Fruit fly (Drosophila melanogaster) whole organism, embryonic: ENCODE results near the gene Pgant7.

ENCODE experiments used
- Asciz ChIP-seq: fragments of 200-800 bp; sonication (Bioruptor generic); optimal IDR thresholded peaks from 2 replicates; lab custom pipeline; 2017; ENCODE audit warnings: missing biosample characterization, mild to moderate bottlenecking, missing genetic modification characterization, missing genetic modification reagents
- B-H2 ChIP-seq: fragments of 200-800 bp; sonication (Bioruptor generic); optimal IDR thresholded peaks from 2 replicates; lab custom pipeline; 2018; ENCODE audit warnings: missing biosample characterization, mild to moderate bottlenecking, missing genetic modification characterization
- BtbVII ChIP-seq: fragments of 200-800 bp; sonication (Bioruptor generic); optimal IDR thresholded peaks from 3 replicates; lab custom pipeline; 2017; ENCODE audit warnings: missing biosample characterization, mild to moderate bottlenecking, missing genetic modification characterization
- CG10431 ChIP-seq: fragments of 200-800 bp; sonication (Bioruptor generic); optimal IDR thresholded peaks from 3 replicates; lab custom pipeline; 2018; ENCODE audit warnings: missing biosample characterization, mild to moderate bottlenecking, missing genetic modification characterization
- CG11085 ChIP-seq: fragments of 200-800 bp; sonication (Bioruptor generic); IDR thresholded peaks from 2 replicates; pipeline ENCODE4 v1.3.6; 2022; ENCODE audit warnings: missing biosample characterization, missing genetic modification characterization
- CG11247 ChIP-seq: fragments of 200-800 bp; sonication (Bioruptor generic); IDR thresholded peaks from 2 replicates; pipeline ENCODE4 v1.3.6; 2022; ENCODE audit warnings: missing biosample characterization, missing genetic modification characterization
- CG11504 ChIP-seq: fragments of 200-800 bp; sonication (Bioruptor generic); optimal IDR thresholded peaks from 3 replicates; lab custom pipeline; 2019; ENCODE audit warnings: missing biosample characterization, mild to moderate bottlenecking, missing genetic modification characterization, moderate library complexity
- CG13287 ChIP-seq: fragments of 200-800 bp; sonication (Bioruptor generic); IDR thresholded peaks from 2 replicates; pipeline ENCODE4 v1.3.6; 2022; ENCODE audit warnings: missing biosample characterization, missing genetic modification characterization; ENCODE audit not compliant: partially characterized antibody
- CG14710 ChIP-seq: fragments of 200-800 bp; sonication (Bioruptor generic); optimal IDR thresholded peaks from 3 replicates; lab custom pipeline; 2019; ENCODE audit warnings: missing biosample characterization, mild to moderate bottlenecking, missing genetic modification characterization, moderate library complexity
- CG15011 ChIP-seq: fragments of 200-800 bp; sonication (Bioruptor generic); optimal IDR thresholded peaks from 3 replicates; lab custom pipeline; 2018; ENCODE audit warnings: missing biosample characterization, mild to moderate bottlenecking, missing genetic modification characterization
- CG15514 ChIP-seq: fragments of 200-800 bp; sonication (Bioruptor generic); optimal IDR thresholded peaks from 3 replicates; lab custom pipeline; 2017; ENCODE audit warnings: missing biosample characterization, missing genetic modification characterization, mild to moderate bottlenecking, moderate library complexity, missing genetic modification reagents
- CG2202 ChIP-seq: fragments of 200-800 bp; sonication (Bioruptor generic); optimal IDR thresholded peaks from 2 replicates; lab custom pipeline; 2018; ENCODE audit warnings: missing biosample characterization, mild to moderate bottlenecking, missing genetic modification characterization
- CG2875 ChIP-seq: fragments of 200-800 bp; sonication (Bioruptor generic); optimal IDR thresholded peaks from 2 replicates; lab custom pipeline; 2017; ENCODE audit warnings: missing biosample characterization, mild to moderate bottlenecking, missing genetic modification characterization, missing genetic modification reagents
- CG31365 ChIP-seq: fragments of 200-800 bp; sonication (Bioruptor generic); optimal IDR thresholded peaks from 2 replicates; lab custom pipeline; 2018; ENCODE audit warnings: missing biosample characterization, mild to moderate bottlenecking, missing genetic modification characterization
- CG5180 ChIP-seq: fragments of 200-800 bp; sonication (Bioruptor generic); optimal IDR thresholded peaks from 3 replicates; lab custom pipeline; 2017; ENCODE audit warnings: missing biosample characterization, missing genetic modification characterization, mild to moderate bottlenecking, moderate library complexity, missing genetic modification reagents
- CG6272 ChIP-seq: fragments of 200-800 bp; sonication (Bioruptor generic); IDR thresholded peaks from 2 replicates; pipeline ENCODE4 v1.3.6; 2022; ENCODE audit warnings: missing biosample characterization, missing genetic modification characterization
- CG6683 ChIP-seq: fragments of 200-800 bp; sonication (Bioruptor generic); optimal IDR thresholded peaks from 2 replicates; lab custom pipeline; 2017; ENCODE audit warnings: missing biosample characterization, mild to moderate bottlenecking, missing genetic modification characterization, missing genetic modification reagents
- CG6791 ChIP-seq: fragments of 200-800 bp; sonication (Bioruptor generic); IDR thresholded peaks from 3 replicates; pipeline ENCODE4 v1.3.6; 2022; ENCODE audit warnings: missing biosample characterization, missing genetic modification characterization; ENCODE audit not compliant: partially characterized antibody
- CG7556 ChIP-seq: fragments of 200-800 bp; sonication (Bioruptor generic); optimal IDR thresholded peaks from 2 replicates; lab custom pipeline; 2017; ENCODE audit warnings: missing biosample characterization, mild to moderate bottlenecking, missing genetic modification characterization
- CTCF ChIP-seq: fragments of 200-800 bp; sonication (Bioruptor generic); optimal IDR thresholded peaks from 2 replicates; lab custom pipeline; 2017; ENCODE audit warnings: missing biosample characterization, mild to moderate bottlenecking, missing genetic modification characterization, moderate library complexity
- HHEX ChIP-seq: fragments of 200-800 bp; sonication (Bioruptor generic); optimal IDR thresholded peaks from 3 replicates; lab custom pipeline; 2017; ENCODE audit warnings: missing biosample characterization, mild to moderate bottlenecking, missing genetic modification characterization, missing genetic modification reagents
- Mad ChIP-seq: fragments of 200-800 bp; sonication (Bioruptor generic); optimal IDR thresholded peaks from 2 replicates; lab custom pipeline; 2016; ENCODE audit warnings: missing biosample characterization, missing genetic modification characterization
- NK7.1 ChIP-seq: fragments of 200-800 bp; sonication (Bioruptor generic); optimal IDR thresholded peaks from 3 replicates; lab custom pipeline; 2016; ENCODE audit warnings: missing biosample characterization, missing genetic modification characterization
- Opbp ChIP-seq: fragments of 200-800 bp; sonication (Bioruptor generic); IDR thresholded peaks from 3 replicates; pipeline ENCODE4 v1.3.6; 2022; ENCODE audit warnings: missing biosample characterization, missing genetic modification characterization; ENCODE audit not compliant: partially characterized antibody
- Poxn ChIP-seq: fragments of 200-800 bp; sonication (Bioruptor generic); IDR thresholded peaks from 2 replicates; pipeline ENCODE4 v1.3.6; 2022; ENCODE audit warnings: missing biosample characterization, missing genetic modification characterization
- Xrp1 ChIP-seq: fragments of 200-800 bp; sonication (Bioruptor generic); IDR thresholded peaks from 2 replicates; pipeline ENCODE4 v1.3.6; 2022; ENCODE audit warnings: missing biosample characterization, missing genetic modification characterization
- YL-1 ChIP-seq: fragments of 200-800 bp; sonication (Bioruptor generic); optimal IDR thresholded peaks from 3 replicates; lab custom pipeline; 2017; ENCODE audit warnings: missing biosample characterization, mild to moderate bottlenecking, missing genetic modification characterization
- ato ChIP-seq: fragments of 200-800 bp; sonication (Bioruptor generic); IDR thresholded peaks from 2 replicates; pipeline ENCODE4 v1.3.6; 2022; ENCODE audit warnings: missing biosample characterization, missing genetic modification characterization; ENCODE audit not compliant: partially characterized antibody
- az2 ChIP-seq: fragments of 200-800 bp; sonication (Bioruptor generic); optimal IDR thresholded peaks from 3 replicates; lab custom pipeline; 2016; ENCODE audit warnings: missing biosample characterization, missing genetic modification characterization
- btn ChIP-seq: fragments of 200-800 bp; sonication (Bioruptor generic); optimal IDR thresholded peaks from 2 replicates; lab custom pipeline; 2016; ENCODE audit warnings: missing biosample characterization, missing genetic modification characterization
- chif ChIP-seq, 2 experiments: fragments of 200-800 bp; sonication (Bioruptor generic); optimal IDR thresholded peaks; 3 replicates each; lab custom pipeline; 2016; ENCODE audit warnings: missing biosample characterization in 2 of 2, missing genetic modification characterization in 2 of 2
- chn ChIP-seq: fragments of 200-800 bp; sonication (Bioruptor generic); optimal IDR thresholded peaks from 2 replicates; lab custom pipeline; 2016; ENCODE audit warnings: missing biosample characterization, missing genetic modification characterization
- cwo ChIP-seq: fragments of 200-800 bp; sonication (Bioruptor generic); optimal IDR thresholded peaks from 3 replicates; lab custom pipeline; 2017; ENCODE audit warnings: missing biosample characterization, missing genetic modification characterization, mild to moderate bottlenecking, moderate library complexity, missing genetic modification reagents
- dati ChIP-seq: fragments of 200-800 bp; sonication (Bioruptor generic); IDR thresholded peaks from 2 replicates; pipeline ENCODE4 v1.3.6; 2022; ENCODE audit warnings: missing biosample characterization, missing genetic modification characterization
- dmrt99B ChIP-seq: fragments of 200-800 bp; sonication (Bioruptor generic); optimal IDR thresholded peaks from 2 replicates; lab custom pipeline; 2018; ENCODE audit warnings: missing biosample characterization, mild to moderate bottlenecking, missing genetic modification characterization, moderate library complexity
- grn ChIP-seq: fragments of 200-800 bp; sonication (Bioruptor generic); optimal IDR thresholded peaks from 3 replicates; lab custom pipeline; 2017; ENCODE audit warnings: missing biosample characterization, missing genetic modification characterization
- gt ChIP-seq: fragments of 200-800 bp; sonication (Bioruptor generic); IDR thresholded peaks from 2 replicates; pipeline ENCODE4 v1.3.6; 2022; ENCODE audit warnings: missing biosample characterization, missing genetic modification characterization
- ind ChIP-seq: fragments of 200-800 bp; sonication (Bioruptor generic); optimal IDR thresholded peaks from 3 replicates; lab custom pipeline; 2016; ENCODE audit warnings: missing biosample characterization, missing genetic modification characterization
- lab ChIP-seq: fragments of 200-800 bp; sonication (Bioruptor generic); optimal IDR thresholded peaks from 3 replicates; lab custom pipeline; 2017; ENCODE audit warnings: missing biosample characterization, missing genetic modification characterization, mild to moderate bottlenecking, moderate library complexity, missing genetic modification reagents
- nau ChIP-seq: fragments of 200-800 bp; sonication (Bioruptor generic); optimal IDR thresholded peaks from 3 replicates; lab custom pipeline; 2017; ENCODE audit warnings: missing biosample characterization, mild to moderate bottlenecking, missing genetic modification characterization, missing genetic modification reagents
- otp ChIP-seq: fragments of 200-800 bp; sonication (Bioruptor generic); IDR thresholded peaks from 3 replicates; pipeline ENCODE4, ENCODE4 v1.3.6; 2022; ENCODE audit warnings: missing biosample characterization, missing genetic modification characterization
- pita ChIP-seq: fragments of 200-800 bp; sonication (Bioruptor generic); optimal IDR thresholded peaks from 2 replicates; lab custom pipeline; 2017; ENCODE audit warnings: missing biosample characterization, mild to moderate bottlenecking, missing genetic modification characterization
- prd ChIP-seq, 3 experiments: fragments of >200 bp in 2 of 3; fragments of 200-800 bp in 1 of 3; sonication (Bioruptor generic) in 1 of 3; optimal IDR thresholded peaks in 2 of 3; IDR thresholded peaks in 1 of 3; 2 replicates in 2 of 3; 3 replicates in 1 of 3; pipeline versions ENCODE4 v1.3.6 to Lab custom; 2017 to 2022; ENCODE audit warnings: missing biosample characterization in 1 of 3, missing genetic modification characterization in 1 of 3
- salm ChIP-seq: fragments of 200-800 bp; sonication (Bioruptor generic); optimal IDR thresholded peaks from 2 replicates; lab custom pipeline; 2018; ENCODE audit warnings: missing biosample characterization, mild to moderate bottlenecking, missing genetic modification characterization
- schlank ChIP-seq: fragments of 200-800 bp; sonication (Bioruptor generic); optimal IDR thresholded peaks from 2 replicates; lab custom pipeline; 2018; ENCODE audit warnings: missing biosample characterization, mild to moderate bottlenecking, missing genetic modification characterization
- sisA ChIP-seq: fragments of 200-800 bp; sonication (Bioruptor generic); IDR thresholded peaks from 2 replicates; pipeline ENCODE4 v1.3.6; 2022; ENCODE audit warnings: missing biosample characterization, missing genetic modification characterization
- tgo ChIP-seq: fragments of 200-800 bp; sonication (Bioruptor generic); IDR thresholded peaks from 3 replicates; pipeline ENCODE4 v1.3.6; 2022; ENCODE audit warnings: missing biosample characterization, missing genetic modification characterization
- trem ChIP-seq: fragments of 200-800 bp; optimal IDR thresholded peaks from 3 replicates; lab custom pipeline; 2019; ENCODE audit warnings: missing biosample characterization, mild to moderate bottlenecking, missing genetic modification characterization, moderate library complexity
- tup ChIP-seq: fragments of 200-800 bp; sonication (Bioruptor generic); optimal IDR thresholded peaks from 2 replicates; lab custom pipeline; 2016; ENCODE audit warnings: missing biosample characterization, mild to moderate bottlenecking, missing genetic modification characterization, moderate library complexity
- twi ChIP-seq: fragments of 200-800 bp; optimal IDR thresholded peaks from 2 replicates; lab custom pipeline; 2019; ENCODE audit warnings: missing biosample characterization, mild to moderate bottlenecking, missing genetic modification characterization, moderate library complexity

Gene Pgant7

DNA sequence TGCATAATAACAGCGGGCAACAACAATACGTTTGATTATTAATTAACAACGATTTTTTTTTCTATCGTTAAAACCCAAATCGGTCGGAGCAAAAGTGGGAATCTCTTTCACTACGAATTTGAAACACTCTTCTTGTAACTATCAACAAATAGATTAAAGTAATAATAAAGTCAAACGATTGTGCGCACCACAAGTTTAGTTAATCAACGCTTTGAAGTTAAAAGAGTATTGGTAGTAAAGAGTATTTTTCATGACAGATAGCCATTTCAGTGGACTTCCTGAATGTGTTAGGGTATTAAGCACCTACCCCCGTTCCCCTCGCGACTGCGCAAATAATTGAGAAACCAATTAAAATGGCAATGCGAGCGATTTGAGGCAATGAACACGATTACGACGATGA is 47.0 kb upstream of the Pgant7 start (continued):
- peak; percentile 59 for TF ChIP-seq Mad (GFP tag; lab: Kevin White, UChicago)
- 0 out of 2 replicates have a peak, but pooled peaks have one; percentile 28 for TF ChIP-seq gt (GFP tag; lab: Robert Waterston, UW)
- no peak for TF ChIP-seq YL-1 (GFP tag; lab: Kevin White, UChicago)
- TF ChIP-seq CG11504 (tag; lab: Kevin White, UChicago) = peak; percentile 88
- peak; percentile 62 for TF ChIP-seq CG5180 (GFP tag; lab: Kevin White, UChicago)
- TF ChIP-seq tgo = peak; percentile 91
- peak; percentile 52 to 67 for TF ChIP-seq chif (GFP tag; optimal IDR thresholded peaks at IDR 0.05; lab: Kevin White, UChicago)
- TF ChIP-seq CG6791 = no peak
- TF ChIP-seq nau (GFP tag; lab: Kevin White, UChicago) = peak; percentile 24
- peak; percentile 85 for TF ChIP-seq dmrt99B (tag; lab: Kevin White, UChicago)
- TF ChIP-seq ato (GFP tag; lab: Robert Waterston, UW) = no peak
- peak; percentile 47 for TF ChIP-seq btn (GFP tag; lab: Kevin White, UChicago)
- TF ChIP-seq pita = no peak
- TF ChIP-seq trem = no peak
- TF ChIP-seq cwo (GFP tag; lab: Kevin White, UChicago) = peak; percentile 71
- TF ChIP-seq Xrp1 (GFP tag; lab: Robert Waterston, UW) = peak; percentile 85
- TF ChIP-seq prd (optimal IDR thresholded peaks at IDR 0.05; lab: Kevin White, UChicago) = no peak
- peak; percentile 86 for TF ChIP-seq prd (GFP tag; IDR thresholded peaks at IDR 0.05; lab: Robert Waterston, UW)
- peak; percentile 42 for TF ChIP-seq tup (GFP tag; lab: Kevin White, UChicago)
- TF ChIP-seq chn (GFP tag; lab: Kevin White, UChicago) = peak; percentile 42
- 0 out of 2 replicates have a peak, but pooled peaks have one; percentile 12 for TF ChIP-seq Poxn (GFP tag; lab: Robert Waterston, UW)
- no peak for TF ChIP-seq CG13287
- TF ChIP-seq CG11247 = peak; percentile 86
- peak; percentile 61 for TF ChIP-seq CG7556 (GFP tag; lab: Kevin White, UChicago)
- peak; percentile 75 for TF ChIP-seq CG11085
- TF ChIP-seq CG15514 (GFP tag; lab: Kevin White, UChicago) = peak; percentile 59
- no peak for TF ChIP-seq CG6683 (GFP tag; lab: Kevin White, UChicago)
- TF ChIP-seq HHEX (GFP tag; lab: Kevin White, UChicago) = peak; percentile 75
- TF ChIP-seq sisA (GFP tag; lab: Robert Waterston, UW) = peak; percentile 85
- TF ChIP-seq az2 (GFP tag; lab: Kevin White, UChicago) = peak; percentile 68
- TF ChIP-seq twi = peak; percentile 23
- peak; percentile 76 for TF ChIP-seq ind (GFP tag; lab: Kevin White, UChicago)
- peak; percentile 46 for TF ChIP-seq NK7.1 (GFP tag; lab: Kevin White, UChicago)
- no peak for TF ChIP-seq grn (GFP tag; lab: Kevin White, UChicago)
- TF ChIP-seq schlank (tag; lab: Kevin White, UChicago) = peak; percentile 60
- peak; percentile 34 for TF ChIP-seq Asciz (GFP tag; lab: Kevin White, UChicago)
- TF ChIP-seq CG2202 = no peak
- TF ChIP-seq dati (GFP tag; lab: Robert Waterston, UW) = peak; percentile 70
- peak; percentile 21 for TF ChIP-seq CG2875 (GFP tag; lab: Kevin White, UChicago)
- peak; percentile 52 for TF ChIP-seq B-H2 (GFP tag; lab: Kevin White, UChicago)
- TF ChIP-seq lab (GFP tag; lab: Kevin White, UChicago) = peak; percentile 86
- peak; percentile 58 for TF ChIP-seq BtbVII (GFP tag; lab: Kevin White, UChicago)
- peak; percentile 63 for TF ChIP-seq CG6272 (GFP tag; lab: Robert Waterston, UW)
- peak; percentile 28 for TF ChIP-seq CG31365 (tag; lab: Kevin White, UChicago)
- peak; percentile 77 for TF ChIP-seq otp (GFP tag; lab: Robert Waterston, UW)
- TF ChIP-seq CG15011 (GFP tag; lab: Kevin White, UChicago) = peak; percentile 45
- no peak for TF ChIP-seq CTCF
- no peak for TF ChIP-seq CG10431 (GFP tag; lab: Kevin White, UChicago)
- no peak for TF ChIP-seq Opbp
- peak; percentile 27 for TF ChIP-seq salm (tag; lab: Kevin White, UChicago)
- TF ChIP-seq CG14710 = peak; percentile 26
